Worm (Caenorhabditis elegans) whole organism, L1 larva: ENCODE measurements around the gene plr-1.

Source experiments
- C34B4.2 ChIP-seq: sonication (generic microtip); optimal IDR thresholded peaks from 2 replicates; lab custom pipeline; 2017; ENCODE audit warnings: mild to moderate bottlenecking, missing genetic modification characterization, missing compliant biosample characterization
- aha-1 ChIP-seq: fragments of 150-350 bp; optimal IDR thresholded peaks from 2 replicates; lab custom pipeline; 2014; ENCODE audit warnings: missing biosample characterization, missing genetic modification characterization
- blmp-1 ChIP-seq: fragments of 150-350 bp; optimal IDR thresholded peaks from 2 replicates; lab custom pipeline; 2014; ENCODE audit warnings: missing biosample characterization, missing genetic modification characterization
- ceh-82 ChIP-seq, 3 experiments: fragments of 150-350 bp in 1 of 3; sonication (generic microtip) in 2 of 3; optimal IDR thresholded peaks; 2 replicates each; lab custom pipeline; 2014 to 2017; ENCODE audit warnings: missing biosample characterization in 3 of 3, missing genetic modification characterization in 3 of 3
- fkh-10 ChIP-seq: sonication (generic microtip); optimal IDR thresholded peaks from 2 replicates; lab custom pipeline; 2017; ENCODE audit warnings: missing biosample characterization, missing genetic modification reagents, missing genetic modification characterization
- jun-1 ChIP-seq: fragments of 150-350 bp; optimal IDR thresholded peaks from 2 replicates; lab custom pipeline; 2014; ENCODE audit warnings: missing biosample characterization, missing genetic modification reagents, missing genetic modification characterization
- lin-15B ChIP-seq: fragments of 150-350 bp; sonication (generic microtip); optimal IDR thresholded peaks from 3 replicates; lab custom pipeline; 2014; ENCODE audit warnings: missing biosample characterization, missing genetic modification characterization
- lin-39 ChIP-seq: fragments of 150-350 bp; optimal IDR thresholded peaks from 2 replicates; lab custom pipeline; 2014; ENCODE audit warnings: missing biosample characterization, missing genetic modification reagents, missing genetic modification characterization
- mdl-1 ChIP-seq, 2 experiments: fragments of 150-350 bp; optimal IDR thresholded peaks; 2 replicates each; lab custom pipeline; 2014 to 2017; ENCODE audit warnings: missing biosample characterization in 2 of 2, missing genetic modification characterization in 2 of 2, inconsistent platforms in 1 of 2
- sptf-1 ChIP-seq: fragments of 150-350 bp; optimal IDR thresholded peaks from 2 replicates; lab custom pipeline; 2014; ENCODE audit warnings: missing biosample characterization, missing genetic modification characterization

DNA sequence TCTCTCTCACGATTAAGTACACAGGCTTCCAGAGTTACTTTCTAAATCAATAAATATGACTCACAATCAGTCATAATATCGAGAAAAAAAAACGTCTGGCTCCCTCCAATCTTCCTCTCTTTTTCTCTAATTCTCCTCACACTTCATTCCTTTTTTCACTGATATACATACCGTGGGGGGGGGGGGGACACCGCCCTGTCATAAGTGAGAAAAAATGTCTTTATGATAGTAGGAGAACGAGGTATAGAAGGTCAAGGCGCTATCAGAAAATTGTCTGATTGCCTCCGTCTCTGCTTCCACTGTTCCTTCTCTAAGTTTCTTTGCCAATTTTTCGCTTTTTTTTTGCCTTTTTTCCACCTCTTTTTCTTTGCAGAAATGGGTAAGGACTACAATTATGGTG lies 39.8 kb downstream of the plr-1 start, which contains the start of gene Y66D12A.24:
- TF ChIP-seq C34B4.2 (tag; lab: Kevin White, UChicago): no peak
- no peak for TF ChIP-seq sptf-1 (tag; lab: Kevin White, UChicago)
- TF ChIP-seq jun-1: no peak
- no peak for TF ChIP-seq ceh-82 (tag; optimal IDR thresholded peaks at IDR 0.05; lab: Kevin White, UChicago)
- TF ChIP-seq fkh-10 (GFP tag; lab: Kevin White, UChicago): no peak
- TF ChIP-seq lin-15B: no peak
- no peak for TF ChIP-seq lin-39 (tag; lab: Kevin White, UChicago)
- no peak for TF ChIP-seq mdl-1 (tag; optimal IDR thresholded peaks at IDR 0.05; lab: Kevin White, UChicago)
- TF ChIP-seq blmp-1 (tag; lab: Kevin White, UChicago): no peak
- no peak for TF ChIP-seq aha-1 (tag; lab: Kevin White, UChicago)
